Fruit fly (Drosophila melanogaster): ENCODE results near the gene GAA1.

GAA1 gene

dm6 chrX:5900146-5901093 lies 27.3 kb upstream of the GAA1 start, which contains the start of gene Act5C (continued):
- TF ChIP-seq ham (GFP tag; IDR thresholded peaks at IDR 0.05): peak; percentile 67; the same call in 1 of the 2 replicates
- TF ChIP-seq CG12155 (GFP tag; optimal IDR thresholded peaks at IDR 0.05): peak; percentile 89
- TF ChIP-seq CG3281 (GFP tag; optimal IDR thresholded peaks at IDR 0.05): peak; percentile 91
- peak; percentile 73 for TF ChIP-seq kni (GFP tag; optimal IDR thresholded peaks at IDR 0.05)
- TF ChIP-seq ftz-f1 (GFP tag; optimal IDR thresholded peaks at IDR 0.05): peak; percentile 11
- peak; percentile 94 for TF ChIP-seq CG30403 (GFP tag; optimal IDR thresholded peaks at IDR 0.05)
- TF ChIP-seq pros (GFP tag; optimal IDR thresholded peaks at IDR 0.05): peak; percentile 85
- peak; percentile 96 for TF ChIP-seq unpg (GFP tag; optimal IDR thresholded peaks at IDR 0.05)
- peak; percentile 80 for TF ChIP-seq E2f2 (GFP tag; IDR thresholded peaks at IDR 0.05)
- TF ChIP-seq CG8478 (optimal IDR thresholded peaks at IDR 0.05): no peak
- TF ChIP-seq Six4 (GFP tag; optimal IDR thresholded peaks at IDR 0.05): peak; percentile 91
- no peak for TF ChIP-seq prd (optimal IDR thresholded peaks at IDR 0.05)
- peak; percentile 95 for TF ChIP-seq prd (GFP tag; IDR thresholded peaks at IDR 0.05)
- TF ChIP-seq sima (GFP tag; optimal IDR thresholded peaks at IDR 0.05): peak; percentile 86
- TF ChIP-seq CG14014 (GFP tag; IDR thresholded peaks at IDR 0.05): peak; percentile 94
- peak; percentile 89 for TF ChIP-seq tgo (GFP tag; IDR thresholded peaks at IDR 0.05)
- TF ChIP-seq CG1233 (GFP tag; optimal IDR thresholded peaks at IDR 0.05): peak; percentile 93
- TF ChIP-seq dan (GFP tag; IDR thresholded peaks at IDR 0.05): peak; percentile 83
- peak; percentile 37 for TF ChIP-seq grn (GFP tag; optimal IDR thresholded peaks at IDR 0.05)
- peak; percentile 92 for TF ChIP-seq disco-r (GFP tag; optimal IDR thresholded peaks at IDR 0.05)
- TF ChIP-seq CG10274 (GFP tag; optimal IDR thresholded peaks at IDR 0.05): peak; percentile 97
- peak; percentile 73 for TF ChIP-seq sd (tag; optimal IDR thresholded peaks at IDR 0.05)
- peak; percentile 95 for TF ChIP-seq CG31441 (GFP tag; IDR thresholded peaks at IDR 0.05)
- no peak for TF ChIP-seq knrl (GFP tag; IDR thresholded peaks at IDR 0.05; ENCODE audit: partially characterized antibody)
- TF ChIP-seq Sox100B (GFP tag; optimal IDR thresholded peaks at IDR 0.05): peak; percentile 88
- no peak for TF ChIP-seq CG14860 (GFP tag; IDR thresholded peaks at IDR 0.05; ENCODE audit: partially characterized antibody)
- TF ChIP-seq CG7357 (GFP tag; IDR thresholded peaks at IDR 0.05): peak; percentile 83
- TF ChIP-seq dmrt11E (tag; optimal IDR thresholded peaks at IDR 0.05): peak; percentile 96
- peak; percentile 97 for TF ChIP-seq zen (tag; optimal IDR thresholded peaks at IDR 0.05)
- TF ChIP-seq ttk (GFP tag; IDR thresholded peaks at IDR 0.05): peak; percentile 90
- peak; percentile 94 for TF ChIP-seq tin (GFP tag; optimal IDR thresholded peaks at IDR 0.05)
- peak; percentile 95 for TF ChIP-seq ems (GFP tag; optimal IDR thresholded peaks at IDR 0.05)
- TF ChIP-seq jing (GFP tag; optimal IDR thresholded peaks at IDR 0.05): peak; percentile 91
- peak; percentile 89 for TF ChIP-seq CG6254 (GFP tag; optimal IDR thresholded peaks at IDR 0.05)
- TF ChIP-seq CG17328 (GFP tag; IDR thresholded peaks at IDR 0.05): peak; percentile 94
- peak; percentile 94 for TF ChIP-seq slp2 (GFP tag; optimal IDR thresholded peaks at IDR 0.05)
- peak; percentile 90 for TF ChIP-seq CG11695 (GFP tag; IDR thresholded peaks at IDR 0.05)
- peak; percentile 95 for TF ChIP-seq repo (GFP tag; optimal IDR thresholded peaks at IDR 0.05)
- peak; percentile 96 for TF ChIP-seq CG9727 (GFP tag; optimal IDR thresholded peaks at IDR 0.05)
- peak; percentile 87 for TF ChIP-seq wek (GFP tag; optimal IDR thresholded peaks at IDR 0.05)
- peak; percentile 90 for TF ChIP-seq CG3847 (GFP tag; IDR thresholded peaks at IDR 0.05)
- TF ChIP-seq Asciz (GFP tag; optimal IDR thresholded peaks at IDR 0.05): peak; percentile 85
- peak; percentile 76 for TF ChIP-seq cas (GFP tag; IDR thresholded peaks at IDR 0.05)
- TF ChIP-seq CG10366 (GFP tag; IDR thresholded peaks at IDR 0.05): peak; percentile 91
- no peak for TF ChIP-seq Dfd (GFP tag; optimal IDR thresholded peaks at IDR 0.05)
- peak; percentile 70 for TF ChIP-seq Lhr (GFP tag; optimal IDR thresholded peaks at IDR 0.05)
- peak; percentile 96 for TF ChIP-seq Xrp1 (GFP tag; IDR thresholded peaks at IDR 0.05)
- TF ChIP-seq Gsc (GFP tag; IDR thresholded peaks at IDR 0.05): peak; percentile 83
- peak; percentile 92 for TF ChIP-seq btn (GFP tag; optimal IDR thresholded peaks at IDR 0.05)
- TF ChIP-seq nerfin-1 (tag; optimal IDR thresholded peaks at IDR 0.05): peak; percentile 91

Measured in whole organism, embryonic.